Worm (Caenorhabditis elegans) whole organism, early embryonic: ENCODE measurements around the gene ttll-12.

ENCODE experiments used
- B0310.2 ChIP-seq: sonication (generic microtip); optimal IDR thresholded peaks from 2 replicates; lab custom pipeline; 2016; ENCODE audit warnings: mild to moderate bottlenecking, missing genetic modification characterization, missing compliant biosample characterization
- F13C5.2 ChIP-seq: sonication (generic microtip); optimal IDR thresholded peaks from 2 replicates; lab custom pipeline; 2017; ENCODE audit warnings: mild to moderate bottlenecking, missing genetic modification characterization, inconsistent platforms, missing compliant biosample characterization
- aly-1 ChIP-seq: sonication (generic microtip); optimal IDR thresholded peaks from 2 replicates; lab custom pipeline; 2016; ENCODE audit warnings: missing genetic modification characterization, missing compliant biosample characterization
- ama-1 ChIP-seq: fragments of 150-350 bp; optimal IDR thresholded peaks from 2 replicates; lab custom pipeline; 2014
- ceh-13 ChIP-seq: fragments of 200-800 bp; sonication (Bioruptor generic); optimal IDR thresholded peaks from 2 replicates; lab custom pipeline; 2018; ENCODE audit warnings: mild to moderate bottlenecking, missing genetic modification characterization, missing compliant biosample characterization
- ceh-36 ChIP-seq: sonication (generic microtip); optimal IDR thresholded peaks from 2 replicates; lab custom pipeline; 2016; ENCODE audit warnings: missing genetic modification characterization, inconsistent platforms, missing compliant biosample characterization
- ets-7 ChIP-seq: sonication (generic microtip); optimal IDR thresholded peaks from 2 replicates; lab custom pipeline; 2016; ENCODE audit warnings: missing genotype, missing genetic modification characterization, missing compliant biosample characterization
- flt-1 ChIP-seq: fragments of 200-800 bp; sonication (Bioruptor generic); IDR thresholded peaks from 2 replicates; pipeline ENCODE4 v1.3.6; 2022; ENCODE audit warnings: missing genetic modification characterization, missing compliant biosample characterization
- hmbx-1 ChIP-seq: sonication (generic microtip); optimal IDR thresholded peaks from 2 replicates; lab custom pipeline; 2016; ENCODE audit warnings: mild to moderate bottlenecking, missing genetic modification characterization, missing compliant biosample characterization
- hmg-4 ChIP-seq: fragments of 200-800 bp; sonication (Bioruptor generic); optimal IDR thresholded peaks from 2 replicates; lab custom pipeline; 2018; ENCODE audit warnings: mild to moderate bottlenecking, missing genetic modification characterization, missing compliant biosample characterization
- hnd-1 ChIP-seq: sonication (generic microtip); optimal IDR thresholded peaks from 2 replicates; lab custom pipeline; 2016; ENCODE audit warnings: missing genetic modification characterization, missing compliant biosample characterization
- pes-1 ChIP-seq: fragments of 200-800 bp; sonication (Bioruptor generic); IDR thresholded peaks from 2 replicates; pipeline ENCODE4 v1.3.6; 2022; ENCODE audit warnings: missing genetic modification reagents, missing genetic modification characterization, missing compliant biosample characterization
- scrt-1 ChIP-seq: fragments of 200-800 bp; sonication (Bioruptor generic); IDR thresholded peaks from 2 replicates; pipeline ENCODE4 v1.3.6; 2022; ENCODE audit warnings: missing genetic modification characterization, missing compliant biosample characterization
- sea-1 ChIP-seq: fragments of 200-800 bp; sonication (Bioruptor generic); conservative IDR thresholded peaks from 2 replicates; pipeline ENCODE4 v1.3.6; 2022; ENCODE audit warnings: missing genetic modification characterization, missing compliant biosample characterization
- tbx-11 ChIP-seq: fragments of 200-800 bp; sonication (Bioruptor generic); IDR thresholded peaks from 2 replicates; pipeline ENCODE4 v1.3.6; 2022; ENCODE audit warnings: missing genetic modification characterization, missing compliant biosample characterization
- tbx-37 ChIP-seq: fragments of 200-800 bp; sonication (Bioruptor generic); conservative IDR thresholded peaks from 2 replicates; pipeline ENCODE4 v1.3.6; 2022; ENCODE audit warnings: missing genetic modification reagents, missing genetic modification characterization, missing compliant biosample characterization
- tra-4 ChIP-seq: sonication (generic microtip); optimal IDR thresholded peaks from 2 replicates; lab custom pipeline; 2017; ENCODE audit warnings: missing genetic modification characterization, missing compliant biosample characterization

The ttll-12 gene

DNA sequence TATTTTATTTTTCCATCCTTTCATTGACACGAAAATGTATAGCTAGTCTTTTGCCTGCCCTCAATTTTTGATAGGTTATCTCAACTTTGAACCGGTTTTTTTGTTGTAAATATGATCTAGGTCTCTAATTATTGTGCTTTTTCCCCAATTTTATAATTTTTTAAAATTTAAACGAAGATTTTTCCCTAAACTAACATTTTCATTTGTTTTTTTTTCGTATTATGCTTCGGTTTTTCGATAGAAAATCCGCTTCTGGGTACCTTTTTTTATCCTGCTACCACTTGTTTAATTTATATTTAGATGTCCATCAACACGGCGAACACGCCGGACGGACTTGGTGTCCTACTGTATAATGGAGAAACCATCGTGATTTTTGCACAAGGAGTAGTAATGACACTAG lies 9.3 kb upstream of the ttll-12 start, which contains the start of gene wbp-2:
Gene wbp-2 (plus strand): TSS at position 301 of the 400 bp plus-strand sequence.
- TF ChIP-seq scrt-1 (GFP tag; lab: Robert Waterston, UW) = no peak
- TF ChIP-seq sea-1 = no peak
- TF ChIP-seq tra-4 (tag; lab: Kevin White, UChicago) = no peak
- TF ChIP-seq hmbx-1 (tag; lab: Kevin White, UChicago) = no peak
- TF ChIP-seq B0310.2 (tag; lab: Kevin White, UChicago) = no peak
- TF ChIP-seq F13C5.2 (tag; lab: Kevin White, UChicago) = no peak
- TF ChIP-seq hmg-4 (GFP tag; lab: Kevin White, UChicago) = no peak
- TF ChIP-seq aly-1 (tag; lab: Kevin White, UChicago) = no peak
- no peak for TF ChIP-seq hnd-1 (tag; lab: Kevin White, UChicago)
- TF ChIP-seq tbx-11 = no peak
- TF ChIP-seq ama-1 (lab: Kevin White, UChicago) = no peak
- TF ChIP-seq pes-1 (GFP tag; lab: Robert Waterston, UW) = no peak
- no peak for TF ChIP-seq flt-1 (GFP tag; lab: Robert Waterston, UW)
- TF ChIP-seq ets-7 = no peak
- no peak for TF ChIP-seq ceh-36
- TF ChIP-seq ceh-13 (GFP tag; lab: Kevin White, UChicago) = no peak
- TF ChIP-seq tbx-37 (GFP tag; lab: Robert Waterston, UW) = no peak

- no peak for TF ChIP-seq hnd-1 (tag; lab: Kevin White, UChicago)
- TF ChIP-seq flt-1 (GFP tag; lab: Robert Waterston, UW) = no peak
- no peak for TF ChIP-seq scrt-1 (GFP tag; lab: Robert Waterston, UW)
- TF ChIP-seq hmg-4 (GFP tag; lab: Kevin White, UChicago) = no peak
- TF ChIP-seq tbx-37 (GFP tag; lab: Robert Waterston, UW) = no peak
- no peak for TF ChIP-seq aly-1 (tag; lab: Kevin White, UChicago)
- no peak for TF ChIP-seq tbx-11
- TF ChIP-seq F13C5.2 (tag; lab: Kevin White, UChicago) = no peak
- no peak for TF ChIP-seq ceh-36
- no peak for TF ChIP-seq tra-4 (tag; lab: Kevin White, UChicago)
- TF ChIP-seq hmbx-1 (tag; lab: Kevin White, UChicago) = no peak
- no peak for TF ChIP-seq ama-1 (lab: Kevin White, UChicago)
- TF ChIP-seq ceh-13 (GFP tag; lab: Kevin White, UChicago) = no peak
- TF ChIP-seq sea-1 = no peak
- no peak for TF ChIP-seq ets-7
- TF ChIP-seq pes-1 (GFP tag; lab: Robert Waterston, UW) = no peak
These were observed 7.5 kb upstream of the ttll-12 start, which contains the start of gene eif-3.F for ce11 chrII:9331343-9331742. Gene eif-3.F (plus strand): TSS chrII:9331643.

DNA sequence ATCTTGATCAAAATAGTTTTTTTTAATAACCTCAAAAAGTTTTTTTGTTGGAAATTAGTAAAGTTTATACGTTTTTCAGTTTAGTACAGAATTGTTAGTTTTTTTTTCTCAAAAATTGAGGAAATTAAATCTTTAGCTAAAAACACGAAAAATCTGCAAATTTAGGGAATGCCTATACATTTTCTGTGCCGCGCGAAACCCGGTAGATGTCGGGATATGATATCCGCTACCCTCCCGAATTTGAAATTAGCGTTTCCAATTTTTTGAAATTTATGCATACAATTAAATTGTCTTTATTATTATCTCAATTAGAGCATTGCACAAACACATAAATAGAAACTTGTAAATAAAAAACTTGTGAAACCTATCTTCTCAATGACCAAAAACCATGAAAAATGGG lies 5.8 kb upstream of the ttll-12 start:
- TF ChIP-seq F13C5.2 (tag; lab: Kevin White, UChicago) (no peak), tra-4 (tag; lab: Kevin White, UChicago) (no peak), hmg-4 (GFP tag; lab: Kevin White, UChicago) (no peak), hnd-1 (tag; lab: Kevin White, UChicago) (no peak), tbx-37 (GFP tag; lab: Robert Waterston, UW) (no peak), tbx-11 (no peak), ama-1 (lab: Kevin White, UChicago) (no peak), flt-1 (GFP tag; lab: Robert Waterston, UW) (no peak), ceh-36 (no peak), sea-1 (no peak), scrt-1 (GFP tag; lab: Robert Waterston, UW) (no peak), ceh-13 (GFP tag; lab: Kevin White, UChicago) (no peak), hmbx-1 (tag; lab: Kevin White, UChicago) (no peak), aly-1 (tag; lab: Kevin White, UChicago) (no peak), ets-7 (no peak), B0310.2 (tag; lab: Kevin White, UChicago) (no peak), pes-1 (GFP tag; lab: Robert Waterston, UW) (no peak)

- TF ChIP-seq ama-1 (lab: Kevin White, UChicago) = no peak
- no peak for TF ChIP-seq pes-1 (GFP tag; lab: Robert Waterston, UW)
- TF ChIP-seq ets-7 = no peak
- no peak for TF ChIP-seq ceh-13 (GFP tag; lab: Kevin White, UChicago)
- no peak for TF ChIP-seq sea-1
- no peak for TF ChIP-seq hmbx-1 (tag; lab: Kevin White, UChicago)
- no peak for TF ChIP-seq hnd-1 (tag; lab: Kevin White, UChicago)
- no peak for TF ChIP-seq tbx-11
These were observed 5.1 kb upstream of the ttll-12 start, which contains the start of gene scp-1 for ce11 chrII:9333714-9334113. Gene scp-1 (plus strand): TSS chrII:9334014.

- no peak for TF ChIP-seq aly-1 (tag; lab: Kevin White, UChicago)
- TF ChIP-seq ama-1 (lab: Kevin White, UChicago) = no peak
- TF ChIP-seq flt-1 (GFP tag; lab: Robert Waterston, UW) = no peak
- TF ChIP-seq sea-1 = no peak
- TF ChIP-seq pes-1 (GFP tag; lab: Robert Waterston, UW) = no peak
- no peak for TF ChIP-seq tbx-37 (GFP tag; lab: Robert Waterston, UW)
- no peak for TF ChIP-seq hmbx-1 (tag; lab: Kevin White, UChicago)
- no peak for TF ChIP-seq hmg-4 (GFP tag; lab: Kevin White, UChicago)
- no peak for TF ChIP-seq hnd-1 (tag; lab: Kevin White, UChicago)
- no peak for TF ChIP-seq scrt-1 (GFP tag; lab: Robert Waterston, UW)
- no peak for TF ChIP-seq ets-7
- TF ChIP-seq tbx-11 = no peak
- no peak for TF ChIP-seq B0310.2 (tag; lab: Kevin White, UChicago)
These were observed 2.1 kb upstream of the ttll-12 start for ce11 chrII:9336651-9337050.

- TF ChIP-seq F13C5.2 (tag; lab: Kevin White, UChicago) (no peak), tbx-37 (GFP tag; lab: Robert Waterston, UW) (no peak), ets-7 (no peak), aly-1 (tag; lab: Kevin White, UChicago) (no peak), ama-1 (lab: Kevin White, UChicago) (no peak), flt-1 (GFP tag; lab: Robert Waterston, UW) (no peak), hmg-4 (GFP tag; lab: Kevin White, UChicago) (no peak), ceh-13 (GFP tag; lab: Kevin White, UChicago) (no peak), scrt-1 (GFP tag; lab: Robert Waterston, UW) (no peak), hmbx-1 (tag; lab: Kevin White, UChicago) (no peak), sea-1 (no peak), tbx-11 (no peak), hnd-1 (tag; lab: Kevin White, UChicago) (no peak), ceh-36 (no peak)
These were observed 5.2 kb downstream of the ttll-12 start for ce11 chrII:9343955-9344354.
